Fruit fly (Drosophila melanogaster) whole organism, embryonic: ENCODE data around the gene CG34163.
"Not testable (repeated sequence)": the region's sequence is repeated elsewhere in the genome, so short reads cannot be mapped to it uniquely, and the experiment has no call there.

ENCODE experiments used
- Abd-B ChIP-seq: fragments of 200-800 bp; sonication (Bioruptor generic); optimal IDR thresholded peaks from 2 replicates; lab custom pipeline; 2018; ENCODE audit warnings: missing biosample characterization, mild to moderate bottlenecking, missing genetic modification characterization, moderate library complexity
- Blimp-1 ChIP-seq: fragments of 200-800 bp; sonication (Bioruptor generic); optimal IDR thresholded peaks from 3 replicates; lab custom pipeline; 2018; ENCODE audit warnings: missing biosample characterization, missing genetic modification characterization, mild to moderate bottlenecking, moderate library complexity, missing genetic modification reagents
- CG14014 ChIP-seq: fragments of 200-800 bp; sonication (Bioruptor generic); IDR thresholded peaks from 2 replicates; pipeline ENCODE4 v1.3.6; 2022; ENCODE audit warnings: missing biosample characterization, missing genetic modification characterization
- CG14441 ChIP-seq: fragments of 200-800 bp; sonication (Bioruptor generic); IDR thresholded peaks from 2 replicates; pipeline ENCODE4 v1.3.6; 2022; ENCODE audit warnings: missing biosample characterization, missing genetic modification characterization
- CG15073 ChIP-seq: fragments of 200-800 bp; sonication (Bioruptor generic); optimal IDR thresholded peaks from 2 replicates; lab custom pipeline; 2016; ENCODE audit warnings: missing biosample characterization, missing genetic modification characterization
- CG15514 ChIP-seq: fragments of 200-800 bp; sonication (Bioruptor generic); optimal IDR thresholded peaks from 3 replicates; lab custom pipeline; 2017; ENCODE audit warnings: missing biosample characterization, missing genetic modification characterization, mild to moderate bottlenecking, moderate library complexity, missing genetic modification reagents
- CG16815 ChIP-seq: fragments of 200-800 bp; sonication (Bioruptor generic); optimal IDR thresholded peaks from 3 replicates; lab custom pipeline; 2017; ENCODE audit warnings: missing biosample characterization, mild to moderate bottlenecking, missing genetic modification characterization
- CG18764 ChIP-seq: fragments of 200-800 bp; sonication (Bioruptor generic); optimal IDR thresholded peaks from 3 replicates; lab custom pipeline; 2016; ENCODE audit warnings: missing biosample characterization, missing genetic modification characterization
- CG2129 ChIP-seq: fragments of 200-800 bp; sonication (Bioruptor generic); IDR thresholded peaks from 2 replicates; pipeline ENCODE4 v1.3.6; 2022; ENCODE audit warnings: missing biosample characterization, missing genetic modification characterization; ENCODE audit not compliant: partially characterized antibody
- CG31441 ChIP-seq: fragments of 200-800 bp; sonication (Bioruptor generic); IDR thresholded peaks from 2 replicates; pipeline ENCODE4 v1.3.6; 2022; ENCODE audit warnings: missing biosample characterization, missing genetic modification characterization
- CG3995 ChIP-seq: fragments of 200-800 bp; sonication (Bioruptor generic); optimal IDR thresholded peaks from 3 replicates; lab custom pipeline; 2016; ENCODE audit warnings: missing biosample characterization, missing genetic modification characterization
- CG6654 ChIP-seq: fragments of 200-800 bp; sonication (Bioruptor generic); optimal IDR thresholded peaks from 2 replicates; lab custom pipeline; 2017; ENCODE audit warnings: missing biosample characterization, mild to moderate bottlenecking, missing genetic modification characterization
- CG7745 ChIP-seq: fragments of 200-800 bp; sonication (Bioruptor generic); optimal IDR thresholded peaks from 2 replicates; lab custom pipeline; 2018; ENCODE audit warnings: missing biosample characterization, mild to moderate bottlenecking, missing genetic modification characterization, moderate library complexity
- CG8290 ChIP-seq, 3 experiments: fragments of 200-800 bp; sonication (Bioruptor generic); optimal IDR thresholded peaks; 2 replicates each; lab custom pipeline; 2016 to 2019; ENCODE audit warnings: missing biosample characterization in 3 of 3, missing genetic modification characterization in 3 of 3, mild to moderate bottlenecking in 2 of 3, moderate library complexity in 1 of 3
- D19A ChIP-seq: fragments of 200-800 bp; optimal IDR thresholded peaks from 3 replicates; lab custom pipeline; 2019; ENCODE audit warnings: missing biosample characterization, mild to moderate bottlenecking, missing genetic modification characterization, moderate library complexity
- Deaf1 ChIP-seq: fragments of 200-800 bp; optimal IDR thresholded peaks from 3 replicates; lab custom pipeline; 2019; ENCODE audit warnings: missing biosample characterization, mild to moderate bottlenecking, missing genetic modification characterization, moderate library complexity
- Dip2 ChIP-seq: fragments of 200-800 bp; sonication (Bioruptor generic); IDR thresholded peaks from 2 replicates; pipeline ENCODE4 v1.3.6; 2022; ENCODE audit warnings: missing biosample characterization, missing genetic modification characterization
- Doc3 ChIP-seq: fragments of 200-800 bp; sonication (Bioruptor generic); IDR thresholded peaks from 3 replicates; pipeline ENCODE4 v1.3.6; 2022; ENCODE audit warnings: missing biosample characterization, missing genetic modification characterization; ENCODE audit not compliant: partially characterized antibody
- E2f2 ChIP-seq: fragments of 200-800 bp; sonication (Bioruptor generic); IDR thresholded peaks from 2 replicates; pipeline ENCODE4 v1.3.6; 2022; ENCODE audit warnings: missing biosample characterization, missing genetic modification characterization
- ERR ChIP-seq: fragments of 200-800 bp; sonication (Bioruptor generic); optimal IDR thresholded peaks from 2 replicates; lab custom pipeline; 2016; ENCODE audit warnings: missing biosample characterization, missing genetic modification characterization
- Pdp1 ChIP-seq, 2 experiments: fragments of 200-800 bp; sonication (Bioruptor generic); optimal IDR thresholded peaks; 3 replicates each; lab custom pipeline; 2016; ENCODE audit warnings: missing biosample characterization in 2 of 2, missing genetic modification characterization in 2 of 2, mild to moderate bottlenecking in 1 of 2, moderate library complexity in 1 of 2
- Scr ChIP-seq: fragments of 200-800 bp; sonication (Bioruptor generic); IDR thresholded peaks from 2 replicates; pipeline ENCODE4 v1.3.6; 2022; ENCODE audit warnings: missing biosample characterization, missing genetic modification characterization; ENCODE audit not compliant: partially characterized antibody
- ab ChIP-seq: fragments of 200-800 bp; sonication (Bioruptor generic); optimal IDR thresholded peaks from 2 replicates; lab custom pipeline; 2016; ENCODE audit warnings: missing biosample characterization, missing genetic modification characterization
- ash1 ChIP-seq: fragments of 200-800 bp; sonication (Bioruptor generic); optimal IDR thresholded peaks from 2 replicates; lab custom pipeline; 2018; ENCODE audit warnings: missing biosample characterization, mild to moderate bottlenecking, missing genetic modification characterization
- ato ChIP-seq: fragments of 200-800 bp; sonication (Bioruptor generic); IDR thresholded peaks from 2 replicates; pipeline ENCODE4 v1.3.6; 2022; ENCODE audit warnings: missing biosample characterization, missing genetic modification characterization; ENCODE audit not compliant: partially characterized antibody
- bcd ChIP-seq: fragments of 200-800 bp; sonication (Bioruptor generic); optimal IDR thresholded peaks from 2 replicates; lab custom pipeline; 2017; ENCODE audit warnings: missing biosample characterization, mild to moderate bottlenecking, missing genetic modification characterization
- bigmax ChIP-seq: fragments of 200-800 bp; sonication (Bioruptor generic); optimal IDR thresholded peaks from 2 replicates; lab custom pipeline; 2018; ENCODE audit warnings: missing biosample characterization, mild to moderate bottlenecking, missing genetic modification characterization
- ci ChIP-seq: fragments of 200-800 bp; sonication (Bioruptor generic); IDR thresholded peaks from 3 replicates; pipeline ENCODE4 v1.3.6; 2022; ENCODE audit warnings: missing biosample characterization, missing genetic modification characterization
- da ChIP-seq: fragments of 200-800 bp; sonication (Bioruptor generic); optimal IDR thresholded peaks from 2 replicates; lab custom pipeline; 2016; ENCODE audit warnings: missing biosample characterization, missing genetic modification characterization
- dysf ChIP-seq: fragments of 200-800 bp; sonication (Bioruptor generic); IDR thresholded peaks from 3 replicates; pipeline ENCODE4 v1.3.6; 2022; ENCODE audit warnings: missing biosample characterization, missing genetic modification characterization
- mirr ChIP-seq: fragments of 200-800 bp; sonication (Bioruptor generic); optimal IDR thresholded peaks from 3 replicates; lab custom pipeline; 2018; ENCODE audit warnings: missing biosample characterization, mild to moderate bottlenecking, missing genetic modification characterization
- otp ChIP-seq: fragments of 200-800 bp; sonication (Bioruptor generic); IDR thresholded peaks from 3 replicates; pipeline ENCODE4, ENCODE4 v1.3.6; 2022; ENCODE audit warnings: missing biosample characterization, missing genetic modification characterization
- p53 ChIP-seq: fragments of 200-800 bp; sonication (Bioruptor generic); optimal IDR thresholded peaks from 2 replicates; lab custom pipeline; 2016; ENCODE audit warnings: missing biosample characterization, missing genetic modification characterization
- slbo ChIP-seq: fragments of 200-800 bp; sonication (Bioruptor generic); IDR thresholded peaks from 2 replicates; pipeline ENCODE4 v1.3.6; 2022; ENCODE audit warnings: missing biosample characterization, missing genetic modification characterization
- slou ChIP-seq: fragments of 200-800 bp; sonication (Bioruptor generic); optimal IDR thresholded peaks from 3 replicates; lab custom pipeline; 2016; ENCODE audit warnings: missing biosample characterization, missing genetic modification characterization
- so ChIP-seq: fragments of 200-800 bp; sonication (Bioruptor generic); IDR thresholded peaks from 3 replicates; pipeline ENCODE4 v1.3.6; 2022; ENCODE audit warnings: missing biosample characterization, missing genetic modification characterization
- zen2 ChIP-seq: fragments of 200-800 bp; sonication (Bioruptor generic); IDR thresholded peaks from 3 replicates; pipeline ENCODE4 v1.3.6; 2022; ENCODE audit warnings: missing biosample characterization, missing genetic modification characterization; ENCODE audit not compliant: partially characterized antibody

The CG34163 gene

dm6 chr2L:11990458-11991065, 2.5 kb downstream of the CG34163 start, which contains the start of gene escl (continued):
- TF ChIP-seq Doc3 (GFP tag; lab: Robert Waterston, UW) (no peak), ab (GFP tag; lab: Kevin White, UChicago) (no peak), CG15514 (GFP tag; lab: Kevin White, UChicago) (peak; percentile 4), ci (GFP tag; lab: Robert Waterston, UW) (0 out of 3 replicates have a peak, but pooled peaks have one; percentile 5), p53 (GFP tag; lab: Kevin White, UChicago) (no peak), E2f2 (peak; percentile 75)

dm6 chr2L:11992602-11993001, 4.5 kb downstream of the CG34163 start, which contains the start of gene Ada1-2:
TSS of gene Ada1-2 (plus strand) at chr2L:11992902.
- TF ChIP-seq bigmax (GFP tag; lab: Kevin White, UChicago); CG16815; CG7745: not testable (repeated sequence)

- TF ChIP-seq zen2, CG14441, CG31441 (GFP tag; lab: Robert Waterston, UW): not testable (repeated sequence)
- TF ChIP-seq, all 482 proteins: peak for 0; not testable (repeated sequence) for 482
These were observed 7.3 kb downstream of the CG34163 start, which contains the start of the genes CG18789 and Qtzl for dm6 chr2L:11995332-11995790. TSS of gene CG18789 (minus strand) at chr2L:11995432. TSS of gene Qtzl (plus strand) at chr2L:11995740.

dm6 chr2L:11996509-11996908, 8.4 kb downstream of the CG34163 start, which contains the start of gene Ada1-1:
TSS of gene Ada1-1 (plus strand) at chr2L:11996809.
- TF ChIP-seq da (GFP tag; lab: Kevin White, UChicago); ERR; CG14014 (GFP tag; lab: Robert Waterston, UW): not testable (repeated sequence)

dm6 chr2L:11999240-11999704, 11.2 kb downstream of the CG34163 start, which contains the start of the genes CG18787 and Nfs1:
TSS of gene CG18787 (minus strand) at chr2L:11999340.
TSS of gene Nfs1 (plus strand) at chr2L:11999654.
- not testable (repeated sequence) for TF ChIP-seq CG2129; CG6654 (GFP tag; lab: Kevin White, UChicago); so (GFP tag; lab: Robert Waterston, UW)

- TF ChIP-seq CG15073 (GFP tag; lab: Kevin White, UChicago) (peak; percentile 65), slbo (no peak), D19A (tag; lab: Kevin White, UChicago) (peak; percentile 11), Pdp1 (GFP tag; optimal IDR thresholded peaks at IDR 0.05; lab: Kevin White, UChicago) (peak in 1 of 2 experiments; percentile 68)
These were observed 13.1 kb downstream of the CG34163 start for dm6 chr2L:12001132-12001531.

- TF ChIP-seq Blimp-1 (GFP tag; lab: Kevin White, UChicago) (peak; percentile 45), Abd-B (no peak), Scr (GFP tag; lab: Robert Waterston, UW) (no peak), bigmax (GFP tag; lab: Kevin White, UChicago) (no peak), otp (no peak), CG3995 (GFP tag; lab: Kevin White, UChicago) (no peak), CG18764 (GFP tag; lab: Kevin White, UChicago) (no peak), dysf (no peak), ash1 (GFP tag; lab: Kevin White, UChicago) (no peak), slou (no peak), Deaf1 (peak; percentile 8), CG8290 (GFP tag; optimal IDR thresholded peaks at IDR 0.05; lab: Kevin White, UChicago) (no peak), CG8290 (tag; optimal IDR thresholded peaks at IDR 0.05; lab: Kevin White, UChicago) (peak in 1 of 2 experiments; percentile 14), mirr (GFP tag; lab: Kevin White, UChicago) (peak; percentile 7), bcd (GFP tag; lab: Kevin White, UChicago) (no peak), ato (no peak), Dip2 (GFP tag; lab: Robert Waterston, UW) (no peak), ab (GFP tag; lab: Kevin White, UChicago) (no peak)
These were observed 14.0 kb downstream of the CG34163 start, which contains the start of gene Hacd1 for dm6 chr2L:12002051-12002450. TSS of gene Hacd1 (minus strand) at chr2L:12002266.
